Worm (Caenorhabditis elegans): ENCODE data around the gene Y52E8A.1.

Gene Y52E8A.1

ce11 chrII:4321766-4322165, at the start of gene Y52E8A.1:
Gene Y52E8A.1, plus strand, starts transcription at chrII:4322066.
- TF ChIP-seq W03F9.2 (tag; optimal IDR thresholded peaks at IDR 0.05) (no peak), dao-5 (tag; optimal IDR thresholded peaks at IDR 0.05) (no peak), him-1 (tag; optimal IDR thresholded peaks at IDR 0.05) (no peak)

ce11 chrII:4275637-4276252, 46.1 kb upstream of the Y52E8A.1 start, which contains the start of gene npr-42:
Gene npr-42, plus strand, starts transcription at chrII:4276202.
- TF ChIP-seq dao-5 (tag; optimal IDR thresholded peaks at IDR 0.05) (no peak), him-1 (tag; optimal IDR thresholded peaks at IDR 0.05) (no peak), W03F9.2 (tag; optimal IDR thresholded peaks at IDR 0.05) (no peak)

- no peak for TF ChIP-seq dao-5 (tag; optimal IDR thresholded peaks at IDR 0.05)
- TF ChIP-seq him-1 (tag; optimal IDR thresholded peaks at IDR 0.05) = no peak
- no peak for TF ChIP-seq W03F9.2 (tag; optimal IDR thresholded peaks at IDR 0.05)
These were observed 44.9 kb upstream of the Y52E8A.1 start for ce11 chrII:4276924-4277323.

ce11 chrII:4277639-4278038, 44.2 kb upstream of the Y52E8A.1 start:
- TF ChIP-seq W03F9.2 (tag; optimal IDR thresholded peaks at IDR 0.05) = no peak

- no peak for TF ChIP-seq dao-5 (tag; optimal IDR thresholded peaks at IDR 0.05)
- TF ChIP-seq W03F9.2 (tag; optimal IDR thresholded peaks at IDR 0.05) = no peak
- no peak for TF ChIP-seq him-1 (tag; optimal IDR thresholded peaks at IDR 0.05)
These were observed 40.1 kb upstream of the Y52E8A.1 start, which contains the start of gene C01F1.5 for ce11 chrII:4281743-4282142. Gene C01F1.5, minus strand, starts transcription at chrII:4281845.

- TF ChIP-seq W03F9.2 (tag; optimal IDR thresholded peaks at IDR 0.05) (no peak), him-1 (tag; optimal IDR thresholded peaks at IDR 0.05) (no peak), dao-5 (tag; optimal IDR thresholded peaks at IDR 0.05) (no peak)
These were observed 37.3 kb upstream of the Y52E8A.1 start for ce11 chrII:4284305-4285193.

ce11 chrII:4286921-4287320, 34.9 kb upstream of the Y52E8A.1 start:
- TF ChIP-seq him-1 (tag; optimal IDR thresholded peaks at IDR 0.05) = no peak
- TF ChIP-seq W03F9.2 (tag; optimal IDR thresholded peaks at IDR 0.05) = no peak
- no peak for TF ChIP-seq dao-5 (tag; optimal IDR thresholded peaks at IDR 0.05)

- TF ChIP-seq dao-5 (tag; optimal IDR thresholded peaks at IDR 0.05) (no peak), W03F9.2 (tag; optimal IDR thresholded peaks at IDR 0.05) (no peak)
These were observed 33.8 kb upstream of the Y52E8A.1 start, which contains the start of gene C01F1.6 for ce11 chrII:4288111-4288510. Gene C01F1.6, minus strand, starts transcription at chrII:4288211.

- TF ChIP-seq dao-5 (tag; optimal IDR thresholded peaks at IDR 0.05) (no peak), W03F9.2 (tag; optimal IDR thresholded peaks at IDR 0.05) (no peak), him-1 (tag; optimal IDR thresholded peaks at IDR 0.05) (no peak)
These were observed 33.3 kb upstream of the Y52E8A.1 start for ce11 chrII:4288572-4288971.

ce11 chrII:4291799-4292198, 30.1 kb upstream of the Y52E8A.1 start:
- TF ChIP-seq him-1 (tag; optimal IDR thresholded peaks at IDR 0.05) (no peak), W03F9.2 (tag; optimal IDR thresholded peaks at IDR 0.05) (no peak), dao-5 (tag; optimal IDR thresholded peaks at IDR 0.05) (no peak)

ce11 chrII:4293027-4293522, 28.8 kb upstream of the Y52E8A.1 start:
- TF ChIP-seq dao-5 (tag; optimal IDR thresholded peaks at IDR 0.05) = no peak
- TF ChIP-seq him-1 (tag; optimal IDR thresholded peaks at IDR 0.05) = no peak
- TF ChIP-seq W03F9.2 (tag; optimal IDR thresholded peaks at IDR 0.05) = no peak

- TF ChIP-seq him-1 (tag; optimal IDR thresholded peaks at IDR 0.05) = no peak
- TF ChIP-seq dao-5 (tag; optimal IDR thresholded peaks at IDR 0.05) = no peak
- TF ChIP-seq W03F9.2 (tag; optimal IDR thresholded peaks at IDR 0.05) = no peak
These were observed 27.7 kb upstream of the Y52E8A.1 start for ce11 chrII:4294189-4294588.

ce11 chrII:4294801-4295200, 27.1 kb upstream of the Y52E8A.1 start, which contains the start of gene rml-4:
Gene rml-4, plus strand, starts transcription at chrII:4295101.
- TF ChIP-seq W03F9.2 (tag; optimal IDR thresholded peaks at IDR 0.05) = no peak
- TF ChIP-seq dao-5 (tag; optimal IDR thresholded peaks at IDR 0.05) = no peak
- TF ChIP-seq him-1 (tag; optimal IDR thresholded peaks at IDR 0.05) = no peak

ce11 chrII:4297259-4297658, 24.6 kb upstream of the Y52E8A.1 start:
- TF ChIP-seq W03F9.2 (tag; optimal IDR thresholded peaks at IDR 0.05) (no peak), him-1 (tag; optimal IDR thresholded peaks at IDR 0.05) (no peak), dao-5 (tag; optimal IDR thresholded peaks at IDR 0.05) (no peak)
